Fruit fly (Drosophila melanogaster): ENCODE data around the gene Hcf.
A peak's percentile ranks its signal among the peaks of the same experiment; 100 is the strongest.

Gene Hcf

DNA sequence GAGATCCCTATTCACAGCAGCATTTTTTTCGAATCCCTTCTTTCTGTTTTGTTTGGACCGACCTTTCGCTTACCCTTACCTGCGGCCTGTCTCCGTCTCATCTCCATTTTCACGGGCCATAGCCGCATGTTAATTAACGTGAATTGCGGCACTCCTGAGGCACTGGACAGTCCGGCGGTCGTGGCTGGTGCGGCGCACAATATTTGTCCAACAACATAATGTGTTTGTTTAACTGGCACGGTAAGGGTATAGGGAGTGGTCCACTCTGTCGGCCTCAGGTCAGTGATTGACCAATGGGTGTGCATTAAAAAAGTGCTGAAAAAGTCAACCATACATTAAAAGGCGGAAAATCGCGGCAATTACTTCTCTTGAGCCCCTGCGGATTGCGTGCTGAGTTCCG, 46.6 kb downstream of the Hcf start:
- TF ChIP-seq Pif1B (GFP tag; optimal IDR thresholded peaks at IDR 0.05), result no peak
- no peak for TF ChIP-seq CG8301 (tag; optimal IDR thresholded peaks at IDR 0.05)
- TF ChIP-seq CG8159 (tag; optimal IDR thresholded peaks at IDR 0.05), result no peak
- TF ChIP-seq CG10348 (GFP tag; IDR thresholded peaks at IDR 0.05), result no peak
- no peak for TF ChIP-seq gl (tag; optimal IDR thresholded peaks at IDR 0.05)
- no peak for TF ChIP-seq CG32121 (GFP tag; IDR thresholded peaks at IDR 0.05)
- TF ChIP-seq Ets98B (GFP tag; IDR thresholded peaks at IDR 0.05), result no peak
- no peak for TF ChIP-seq CG14655 (GFP tag; optimal IDR thresholded peaks at IDR 0.05)
- no peak for TF ChIP-seq CG9948 (tag; optimal IDR thresholded peaks at IDR 0.05)
- TF ChIP-seq Pif1A (GFP tag; optimal IDR thresholded peaks at IDR 0.05), result no peak
- no peak for TF ChIP-seq CG34367 (tag; optimal IDR thresholded peaks at IDR 0.05)
- TF ChIP-seq CG15710 (tag; optimal IDR thresholded peaks at IDR 0.05), result no peak
- TF ChIP-seq CG13204 (GFP tag; optimal IDR thresholded peaks at IDR 0.05), result no peak
- no peak for TF ChIP-seq Snoo (tag; optimal IDR thresholded peaks at IDR 0.05)

DNA sequence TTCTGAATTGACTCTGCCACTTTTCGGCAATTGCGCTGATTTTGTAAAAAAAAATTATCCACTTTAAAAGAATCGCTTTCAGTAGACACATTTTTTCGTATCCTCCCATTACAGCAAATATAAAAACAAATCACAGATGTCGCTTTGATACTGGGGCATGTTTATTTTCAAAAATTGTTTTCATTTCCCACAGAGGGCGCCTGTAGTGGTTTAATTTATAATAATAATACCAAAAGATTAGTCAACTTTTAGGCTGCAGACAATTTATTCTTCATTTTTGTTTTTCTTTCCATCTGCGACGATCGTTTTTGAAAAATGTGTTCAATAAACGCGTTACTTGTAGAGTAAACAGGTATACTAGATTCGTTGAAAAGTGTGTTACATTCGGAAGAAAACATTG, 47.1 kb downstream of the Hcf start:
- TF ChIP-seq CG4496 (GFP tag; IDR thresholded peaks at IDR 0.05) (no peak), Snoo (tag; optimal IDR thresholded peaks at IDR 0.05) (no peak), Ets98B (GFP tag; IDR thresholded peaks at IDR 0.05) (no peak), CG13204 (GFP tag; optimal IDR thresholded peaks at IDR 0.05) (no peak)

dm6 chr4:411513-411912, 51.8 kb downstream of the Hcf start:
- no peak for TF ChIP-seq Ets98B (GFP tag; IDR thresholded peaks at IDR 0.05)
- TF ChIP-seq CG9948 (tag; optimal IDR thresholded peaks at IDR 0.05), result no peak
- no peak for TF ChIP-seq fd96Ca (GFP tag; IDR thresholded peaks at IDR 0.05)
- TF ChIP-seq CG14655 (GFP tag; optimal IDR thresholded peaks at IDR 0.05), result no peak
- no peak for TF ChIP-seq Pif1B (GFP tag; optimal IDR thresholded peaks at IDR 0.05)
- TF ChIP-seq CG17806 (tag; optimal IDR thresholded peaks at IDR 0.05), result no peak
- TF ChIP-seq CG8159 (tag; optimal IDR thresholded peaks at IDR 0.05), result no peak
- no peak for TF ChIP-seq Pif1A (GFP tag; optimal IDR thresholded peaks at IDR 0.05)
- TF ChIP-seq EcR (GFP tag; optimal IDR thresholded peaks at IDR 0.05), result no peak
- TF ChIP-seq CG12605 (GFP tag; IDR thresholded peaks at IDR 0.05), result no peak
- no peak for TF ChIP-seq CG4496 (GFP tag; IDR thresholded peaks at IDR 0.05)
- TF ChIP-seq CG8301 (tag; optimal IDR thresholded peaks at IDR 0.05), result no peak
- TF ChIP-seq rn (GFP tag; IDR thresholded peaks at IDR 0.05), result no peak
- no peak for TF ChIP-seq D1 (tag; optimal IDR thresholded peaks at IDR 0.05)
- TF ChIP-seq gl (tag; optimal IDR thresholded peaks at IDR 0.05), result no peak
- no peak for TF ChIP-seq CG15710 (tag; optimal IDR thresholded peaks at IDR 0.05)
- no peak for TF ChIP-seq CG32121 (GFP tag; IDR thresholded peaks at IDR 0.05)
- TF ChIP-seq CG13204 (GFP tag; optimal IDR thresholded peaks at IDR 0.05), result no peak
- no peak for TF ChIP-seq CG10348 (GFP tag; IDR thresholded peaks at IDR 0.05)

DNA sequence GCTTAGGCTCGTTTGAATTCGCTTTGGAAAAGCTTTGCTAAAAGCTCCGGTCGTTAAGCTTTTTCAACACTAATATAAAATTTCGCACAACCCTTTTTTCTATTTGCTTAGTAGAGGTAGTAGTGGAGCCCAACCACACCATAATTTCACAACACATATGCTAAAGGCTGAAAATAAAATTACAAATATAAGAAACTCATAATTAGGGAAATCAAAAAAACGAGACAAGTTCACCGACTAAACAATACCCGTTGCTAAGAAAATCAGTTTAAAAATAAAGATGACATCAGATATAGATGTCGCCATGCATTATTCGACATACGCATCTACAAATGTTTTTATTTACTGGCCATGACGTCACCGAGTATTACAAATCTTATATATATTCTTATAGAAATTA, 56.5 kb downstream of the Hcf start:
- TF ChIP-seq CG4496 (GFP tag; IDR thresholded peaks at IDR 0.05) (no peak), D1 (tag; optimal IDR thresholded peaks at IDR 0.05) (peak; percentile 44), gl (tag; optimal IDR thresholded peaks at IDR 0.05) (no peak)

- TF ChIP-seq gl (tag; optimal IDR thresholded peaks at IDR 0.05) (no peak), rn (GFP tag; IDR thresholded peaks at IDR 0.05) (no peak), CG9948 (tag; optimal IDR thresholded peaks at IDR 0.05) (no peak), CG10348 (GFP tag; IDR thresholded peaks at IDR 0.05) (no peak), Pif1A (GFP tag; optimal IDR thresholded peaks at IDR 0.05) (no peak), CG32121 (GFP tag; IDR thresholded peaks at IDR 0.05) (no peak), Ets98B (GFP tag; IDR thresholded peaks at IDR 0.05) (no peak), CG8301 (tag; optimal IDR thresholded peaks at IDR 0.05) (no peak), D1 (tag; optimal IDR thresholded peaks at IDR 0.05) (no peak), CG15710 (tag; optimal IDR thresholded peaks at IDR 0.05) (no peak), Pif1B (GFP tag; optimal IDR thresholded peaks at IDR 0.05) (no peak), CG34367 (tag; optimal IDR thresholded peaks at IDR 0.05) (no peak), Snoo (tag; optimal IDR thresholded peaks at IDR 0.05) (no peak)
Observed at dm6 chr4:418701-419100, 59.0 kb downstream of the Hcf start.

DNA sequence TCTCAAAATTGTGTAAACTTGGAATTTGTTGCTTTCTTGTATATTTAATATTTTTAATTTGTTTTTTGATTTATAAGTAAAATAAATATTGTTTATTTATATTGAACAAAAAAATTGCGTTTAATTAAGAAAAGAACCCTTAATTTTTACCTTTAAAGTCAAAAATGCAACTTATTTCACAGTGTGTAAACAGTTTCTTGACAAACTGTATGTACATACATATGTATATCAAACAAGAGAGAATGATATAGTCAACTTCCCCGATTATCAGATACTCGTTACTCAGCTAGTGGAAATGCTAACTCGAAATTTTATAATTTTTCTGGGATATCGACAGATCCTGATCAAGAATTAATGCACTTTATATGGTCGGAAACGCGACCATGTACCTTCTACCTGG, 61.3 kb downstream of the Hcf start:
- TF ChIP-seq CG13204 (GFP tag; optimal IDR thresholded peaks at IDR 0.05), result no peak
- TF ChIP-seq CG14655 (GFP tag; optimal IDR thresholded peaks at IDR 0.05), result no peak
- no peak for TF ChIP-seq CG34367 (tag; optimal IDR thresholded peaks at IDR 0.05)
- no peak for TF ChIP-seq CG32121 (GFP tag; IDR thresholded peaks at IDR 0.05)
- no peak for TF ChIP-seq CG8159 (tag; optimal IDR thresholded peaks at IDR 0.05)
- no peak for TF ChIP-seq CG9948 (tag; optimal IDR thresholded peaks at IDR 0.05)
- no peak for TF ChIP-seq CG10348 (GFP tag; IDR thresholded peaks at IDR 0.05)
- TF ChIP-seq Ets98B (GFP tag; IDR thresholded peaks at IDR 0.05), result no peak
- no peak for TF ChIP-seq D1 (tag; optimal IDR thresholded peaks at IDR 0.05)
- TF ChIP-seq CG4496 (GFP tag; IDR thresholded peaks at IDR 0.05), result no peak
- TF ChIP-seq Pif1B (GFP tag; optimal IDR thresholded peaks at IDR 0.05), result no peak
- TF ChIP-seq CG17806 (tag; optimal IDR thresholded peaks at IDR 0.05), result no peak
- TF ChIP-seq EcR (GFP tag; optimal IDR thresholded peaks at IDR 0.05), result no peak
- TF ChIP-seq gl (tag; optimal IDR thresholded peaks at IDR 0.05), result no peak
- TF ChIP-seq Pif1A (GFP tag; optimal IDR thresholded peaks at IDR 0.05), result no peak
- TF ChIP-seq CG15710 (tag; optimal IDR thresholded peaks at IDR 0.05), result no peak
- TF ChIP-seq Snoo (tag; optimal IDR thresholded peaks at IDR 0.05), result no peak
- no peak for TF ChIP-seq CG8301 (tag; optimal IDR thresholded peaks at IDR 0.05)
- TF ChIP-seq CG12605 (GFP tag; IDR thresholded peaks at IDR 0.05), result no peak

DNA sequence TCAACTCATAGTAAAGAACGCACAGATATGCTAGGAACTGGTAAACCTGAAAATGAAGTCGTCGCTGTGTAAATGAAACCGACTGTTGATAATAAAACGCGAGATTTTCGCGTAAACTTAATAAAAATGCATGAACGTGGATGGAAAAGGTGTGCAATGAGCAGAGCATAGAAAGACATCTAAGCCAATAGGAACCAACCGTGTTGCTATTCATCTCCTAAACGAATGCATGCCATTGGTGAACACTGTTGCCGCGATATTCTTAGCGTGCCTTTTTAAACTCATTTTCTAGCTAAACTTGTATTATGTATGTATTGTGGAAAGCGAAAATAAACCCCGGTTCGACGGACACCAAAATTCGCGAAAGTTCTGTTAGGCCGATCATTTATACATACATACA, 62.0 kb downstream of the Hcf start:
- TF ChIP-seq CG14655 (GFP tag; optimal IDR thresholded peaks at IDR 0.05) (no peak), CG8301 (tag; optimal IDR thresholded peaks at IDR 0.05) (no peak), rn (GFP tag; IDR thresholded peaks at IDR 0.05) (no peak)
